Worm (Caenorhabditis elegans): ENCODE measurements around the gene F58A4.1.

DNA sequence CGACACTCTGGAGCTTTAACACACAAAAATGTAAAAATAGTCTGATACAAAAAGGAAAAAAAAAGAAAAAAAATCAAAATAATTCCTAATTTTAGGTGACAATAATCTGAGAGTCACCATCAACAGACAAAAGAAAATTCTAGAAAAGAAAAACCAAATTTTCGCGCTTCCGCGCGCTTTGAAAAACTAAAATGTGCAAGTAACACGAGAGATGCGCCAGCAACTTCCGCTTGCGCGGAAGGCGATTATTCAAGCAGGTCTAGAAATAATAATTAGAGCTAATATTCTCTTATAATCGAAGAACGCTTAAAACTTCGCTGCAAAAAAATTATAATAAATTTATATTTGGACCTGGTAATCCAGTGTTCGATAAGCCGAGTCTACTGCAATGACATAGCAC, 18.7 kb downstream of the F58A4.1 start:
- TF ChIP-seq hmg-4 (GFP tag; optimal IDR thresholded peaks at IDR 0.05) = no peak
- TF ChIP-seq tbx-11 (GFP tag; IDR thresholded peaks at IDR 0.05) = no peak
- TF ChIP-seq hnd-1 (tag; optimal IDR thresholded peaks at IDR 0.05) = no peak
- TF ChIP-seq sea-1 (GFP tag; conservative IDR thresholded peaks at IDR 0.05) = no peak
- no peak for TF ChIP-seq ama-1 (optimal IDR thresholded peaks at IDR 0.05)
- no peak for TF ChIP-seq tbx-37 (GFP tag; conservative IDR thresholded peaks at IDR 0.05)
- no peak for TF ChIP-seq ets-7 (tag; optimal IDR thresholded peaks at IDR 0.05)
- TF ChIP-seq scrt-1 (GFP tag; IDR thresholded peaks at IDR 0.05) = no peak
- no peak for TF ChIP-seq F13C5.2 (tag; optimal IDR thresholded peaks at IDR 0.05)

Measured in whole organism, early embryonic.